Fruit fly (Drosophila melanogaster): Measurements from ENCODE around the gene sas.

Gene sas

DNA sequence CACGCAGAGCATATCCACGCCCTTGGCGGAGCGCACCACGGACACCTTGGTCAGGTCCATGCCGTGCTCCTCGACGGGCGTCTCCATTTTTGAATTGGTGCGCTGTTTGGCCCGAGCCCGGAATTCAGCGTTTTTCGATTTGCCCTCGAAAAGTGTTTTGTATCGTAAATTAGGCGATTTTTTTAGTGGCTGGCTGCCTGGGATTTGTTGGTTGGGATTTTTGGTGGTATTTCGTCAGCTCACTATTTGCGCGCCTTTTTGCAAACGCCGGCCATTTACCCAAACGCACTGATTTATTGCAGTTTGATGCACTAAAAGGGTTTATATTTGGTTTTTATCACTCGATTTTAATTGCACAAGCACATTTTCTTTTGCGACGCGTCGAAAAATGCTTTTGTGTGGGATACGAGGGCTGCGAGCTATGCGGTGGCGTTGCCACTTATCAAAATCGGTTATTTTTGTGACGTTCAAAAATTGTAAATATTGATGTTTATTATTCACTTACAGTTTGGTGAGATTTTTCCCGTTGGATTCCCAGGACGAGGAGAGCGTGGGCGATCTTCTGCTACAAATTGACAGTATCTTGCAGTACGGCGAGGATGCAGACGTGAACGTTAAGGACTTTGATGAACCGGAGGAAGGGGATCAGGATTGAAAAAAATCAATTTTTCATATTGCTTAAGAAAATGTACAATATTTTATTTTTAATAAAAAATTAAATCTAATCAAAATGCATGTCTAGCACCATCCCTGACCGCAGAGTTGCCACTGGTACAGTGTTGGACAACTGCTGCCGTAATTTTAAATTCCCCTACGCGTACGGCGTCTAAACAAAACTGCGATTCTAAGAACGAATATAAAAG is 11.8 kb upstream of the sas start, which contains the start of the genes gfzf and Sas-4 (continued):
- TF ChIP-seq YL-1 (GFP tag; optimal IDR thresholded peaks at IDR 0.05) (peak; percentile 65), Blimp-1 (GFP tag; optimal IDR thresholded peaks at IDR 0.05) (peak; percentile 33), Kr (GFP tag; optimal IDR thresholded peaks at IDR 0.05) (no peak), nau (GFP tag; optimal IDR thresholded peaks at IDR 0.05) (no peak), wek (GFP tag; optimal IDR thresholded peaks at IDR 0.05) (no peak), CG1529 (GFP tag; optimal IDR thresholded peaks at IDR 0.05) (no peak), Hmr (GFP tag; optimal IDR thresholded peaks at IDR 0.05) (no peak), CG7357 (GFP tag; IDR thresholded peaks at IDR 0.05) (peak; percentile 46; the same call in 1 of the 3 replicates), CG12104 (GFP tag; optimal IDR thresholded peaks at IDR 0.05) (peak; percentile 12), sob (GFP tag; IDR thresholded peaks at IDR 0.05) (peak; percentile 70; the same call in 1 of the 2 replicates), oc (tag; optimal IDR thresholded peaks at IDR 0.05) (no peak), CG2116 (GFP tag; optimal IDR thresholded peaks at IDR 0.05) (peak; percentile 75), Doc3 (GFP tag; IDR thresholded peaks at IDR 0.05; ENCODE audit: partially characterized antibody) (no peak), B-H1 (GFP tag; IDR thresholded peaks at IDR 0.05) (no peak; the same call in 2 of the 3 replicates), CG3163 (GFP tag; optimal IDR thresholded peaks at IDR 0.05) (no peak), Stat92E (GFP tag; optimal IDR thresholded peaks at IDR 0.05) (no peak), CG9437 (GFP tag; optimal IDR thresholded peaks at IDR 0.05) (peak; percentile 60), NFAT (GFP tag; IDR thresholded peaks at IDR 0.05) (peak; percentile 54), CG11093 (GFP tag; IDR thresholded peaks at IDR 0.05) (peak; percentile 80; the same call in 2 of the 3 replicates), aop (GFP tag; IDR thresholded peaks at IDR 0.05) (no peak), CG12219 (GFP tag; optimal IDR thresholded peaks at IDR 0.05) (no peak), rib (GFP tag; IDR thresholded peaks at IDR 0.05) (no peak), hb (GFP tag; IDR thresholded peaks at IDR 0.05; ENCODE audit: partially characterized antibody) (no peak), CG6654 (GFP tag; optimal IDR thresholded peaks at IDR 0.05) (peak; percentile 47), Poxn (GFP tag; IDR thresholded peaks at IDR 0.05) (0 out of 2 replicates have a peak, but pooled peaks have one; percentile 18), Rfx (GFP tag; IDR thresholded peaks at IDR 0.05) (peak; percentile 69), CG3838 (GFP tag; optimal IDR thresholded peaks at IDR 0.05) (no peak), h (optimal IDR thresholded peaks at IDR 0.05) (no peak), pfk (GFP tag; optimal IDR thresholded peaks at IDR 0.05) (no peak), schlank (tag; optimal IDR thresholded peaks at IDR 0.05) (no peak), CG12769 (tag; optimal IDR thresholded peaks at IDR 0.05) (no peak), CG6683 (GFP tag; optimal IDR thresholded peaks at IDR 0.05) (no peak), inv (GFP tag; IDR thresholded peaks at IDR 0.05; ENCODE audit: partially characterized antibody) (no peak), D (optimal IDR thresholded peaks at IDR 0.05) (no peak), D (GFP tag; optimal IDR thresholded peaks at IDR 0.05) (peak; percentile 53), CG17912 (GFP tag; optimal IDR thresholded peaks at IDR 0.05) (no peak), her (GFP tag; optimal IDR thresholded peaks at IDR 0.05) (no peak), CG9876 (GFP tag; optimal IDR thresholded peaks at IDR 0.05) (peak; percentile 20), sim (GFP tag; IDR thresholded peaks at IDR 0.05) (no peak), CG15479 (GFP tag; optimal IDR thresholded peaks at IDR 0.05) (peak; percentile 6), CG10366 (GFP tag; IDR thresholded peaks at IDR 0.05) (peak; percentile 61), CG8290 (GFP tag; optimal IDR thresholded peaks at IDR 0.05) (no peak), CG8290 (tag; optimal IDR thresholded peaks at IDR 0.05) (no peak), sd (tag; optimal IDR thresholded peaks at IDR 0.05) (peak; percentile 10), CG18599 (GFP tag; optimal IDR thresholded peaks at IDR 0.05) (no peak), Six4 (GFP tag; optimal IDR thresholded peaks at IDR 0.05) (peak; percentile 38), Lim3 (GFP tag; IDR thresholded peaks at IDR 0.05) (0 out of 2 replicates have a peak, but pooled peaks have one; percentile 27), ap (GFP tag; IDR thresholded peaks at IDR 0.05) (no peak), CG17186 (GFP tag; optimal IDR thresholded peaks at IDR 0.05) (no peak)

Data from whole organism, embryonic.